Worm (Caenorhabditis elegans) whole organism, late embryonic: Measurements from ENCODE around the gene ifet-1.

Source experiments
- C38D4.7 ChIP-seq: fragments of 200-800 bp; sonication (Bioruptor generic); optimal IDR thresholded peaks from 2 replicates; lab custom pipeline; 2018; ENCODE audit warnings: mild to moderate bottlenecking, missing genetic modification characterization, moderate library complexity, missing compliant biosample characterization
- K02D7.2 ChIP-seq: sonication (generic microtip); optimal IDR thresholded peaks from 2 replicates; lab custom pipeline; 2017; ENCODE audit warnings: mild to moderate bottlenecking, missing genetic modification characterization, missing compliant biosample characterization
- K09A11.1 ChIP-seq: sonication (generic microtip); optimal IDR thresholded peaks from 2 replicates; lab custom pipeline; 2017; ENCODE audit warnings: antibody characterized with exemption, mild to moderate bottlenecking, missing genetic modification characterization, missing compliant biosample characterization; ENCODE audit not compliant: insufficient read depth
- T23F11.4 ChIP-seq: fragments of 200-800 bp; sonication (Bioruptor generic); optimal IDR thresholded peaks from 2 replicates; lab custom pipeline; 2018; ENCODE audit warnings: mild to moderate bottlenecking, missing genetic modification characterization, missing compliant biosample characterization
- ama-1 ChIP-seq: fragments of 150-350 bp; optimal IDR thresholded peaks from 2 replicates; lab custom pipeline; 2014
- ceh-14 ChIP-seq: sonication (generic microtip); optimal IDR thresholded peaks from 2 replicates; lab custom pipeline; 2016; ENCODE audit warnings: missing genotype, missing genetic modification characterization, missing compliant biosample characterization
- ceh-18 ChIP-seq: sonication (generic microtip); optimal IDR thresholded peaks from 2 replicates; lab custom pipeline; 2016; ENCODE audit warnings: missing genetic modification characterization, missing compliant biosample characterization
- ceh-19 ChIP-seq: fragments of 200-800 bp; sonication (Bioruptor generic); optimal IDR thresholded peaks from 2 replicates; lab custom pipeline; 2018; ENCODE audit warnings: mild to moderate bottlenecking, missing genetic modification characterization, missing compliant biosample characterization
- ceh-2 ChIP-seq: sonication (generic microtip); optimal IDR thresholded peaks from 2 replicates; lab custom pipeline; 2016; ENCODE audit warnings: missing genotype, missing genetic modification characterization, missing compliant biosample characterization
- ceh-22 ChIP-seq: sonication (generic microtip); optimal IDR thresholded peaks from 2 replicates; lab custom pipeline; 2017; ENCODE audit warnings: missing biosample characterization, missing genetic modification characterization
- ceh-34 ChIP-seq: sonication (generic microtip); optimal IDR thresholded peaks from 2 replicates; lab custom pipeline; 2016; ENCODE audit warnings: mild to moderate bottlenecking, missing genetic modification characterization, missing compliant biosample characterization
- ceh-45 ChIP-seq: fragments of 200-800 bp; sonication (Bioruptor generic); IDR thresholded peaks from 2 replicates; pipeline ENCODE4 v1.3.6; 2022; ENCODE audit warnings: missing genetic modification reagents, missing genetic modification characterization, missing compliant biosample characterization
- ceh-48 ChIP-seq: sonication (generic microtip); optimal IDR thresholded peaks from 2 replicates; lab custom pipeline; 2016; ENCODE audit warnings: missing genetic modification characterization, inconsistent platforms, missing compliant biosample characterization
- che-1 ChIP-seq: sonication (generic microtip); optimal IDR thresholded peaks from 2 replicates; lab custom pipeline; 2016; ENCODE audit warnings: mild to moderate bottlenecking, missing genetic modification characterization, missing compliant biosample characterization
- elt-2 ChIP-seq: sonication (generic microtip); optimal IDR thresholded peaks from 2 replicates; lab custom pipeline; 2016; ENCODE audit warnings: missing genetic modification reagents, missing genetic modification characterization, missing compliant biosample characterization
- ets-4 ChIP-seq: sonication (generic microtip); optimal IDR thresholded peaks from 2 replicates; lab custom pipeline; 2016; ENCODE audit warnings: missing genetic modification characterization, missing compliant biosample characterization
- eyg-1 ChIP-seq: sonication (generic microtip); optimal IDR thresholded peaks from 2 replicates; lab custom pipeline; 2016; ENCODE audit warnings: missing genotype, missing genetic modification characterization, missing compliant biosample characterization
- fax-1 ChIP-seq: sonication (generic microtip); optimal IDR thresholded peaks from 2 replicates; lab custom pipeline; 2016; ENCODE audit warnings: missing genotype, missing genetic modification characterization, missing compliant biosample characterization
- fkh-10 ChIP-seq: fragments of 150-350 bp; optimal IDR thresholded peaks from 2 replicates; lab custom pipeline; 2014; ENCODE audit warnings: missing biosample characterization, missing genetic modification reagents, missing genetic modification characterization
- gmeb-2 ChIP-seq: sonication (generic microtip); optimal IDR thresholded peaks from 2 replicates; lab custom pipeline; 2016; ENCODE audit warnings: missing genetic modification characterization, inconsistent platforms, missing compliant biosample characterization
- hlh-13 ChIP-seq: fragments of 200-800 bp; sonication (Bioruptor generic); optimal IDR thresholded peaks from 2 replicates; lab custom pipeline; 2018; ENCODE audit warnings: mild to moderate bottlenecking, missing genetic modification characterization, missing compliant biosample characterization
- hlh-15 ChIP-seq: sonication (generic microtip); optimal IDR thresholded peaks from 2 replicates; lab custom pipeline; 2016; ENCODE audit warnings: missing genetic modification characterization, missing compliant biosample characterization
- hlh-30 ChIP-seq: sonication (generic microtip); optimal IDR thresholded peaks from 2 replicates; lab custom pipeline; 2017; ENCODE audit warnings: antibody characterized with exemption, missing genetic modification characterization, missing compliant biosample characterization; ENCODE audit not compliant: insufficient read depth
- hlh-6 ChIP-seq: sonication (generic microtip); optimal IDR thresholded peaks from 2 replicates; lab custom pipeline; 2016; ENCODE audit warnings: missing genotype, missing genetic modification characterization, missing compliant biosample characterization
- hlh-8 ChIP-seq: sonication (generic microtip); optimal IDR thresholded peaks from 2 replicates; lab custom pipeline; 2016; ENCODE audit warnings: missing genotype, missing genetic modification characterization, missing compliant biosample characterization
- lim-6 ChIP-seq: sonication (generic microtip); optimal IDR thresholded peaks from 2 replicates; lab custom pipeline; 2016; ENCODE audit warnings: missing genetic modification characterization, missing compliant biosample characterization
- nfya-1 ChIP-seq: sonication (generic microtip); optimal IDR thresholded peaks from 2 replicates; lab custom pipeline; 2017; ENCODE audit warnings: missing genetic modification characterization, mild to moderate bottlenecking, missing compliant biosample characterization, antibody characterized with exemption, moderate library complexity
- nhr-11 ChIP-seq: fragments of 150-350 bp; optimal IDR thresholded peaks from 2 replicates; lab custom pipeline; 2014; ENCODE audit warnings: missing biosample characterization, missing genetic modification characterization
- nhr-232 ChIP-seq: sonication (generic microtip); optimal IDR thresholded peaks from 2 replicates; lab custom pipeline; 2016; ENCODE audit warnings: missing genetic modification characterization, missing compliant biosample characterization
- npax-4 ChIP-seq: sonication (generic microtip); optimal IDR thresholded peaks from 2 replicates; lab custom pipeline; 2016; ENCODE audit warnings: missing genetic modification characterization, missing compliant biosample characterization
- pag-3 ChIP-seq: sonication (generic microtip); optimal IDR thresholded peaks from 2 replicates; lab custom pipeline; 2016; ENCODE audit warnings: missing compliant biosample characterization, missing genetic modification characterization, borderline replicate concordance
- pha-2 ChIP-seq: sonication (generic microtip); optimal IDR thresholded peaks from 2 replicates; lab custom pipeline; 2017; ENCODE audit warnings: mild to moderate bottlenecking, missing genetic modification characterization, missing compliant biosample characterization
- pha-4 ChIP-seq: fragments of 150-350 bp; optimal IDR thresholded peaks from 2 replicates; lab custom pipeline; 2018; ENCODE audit warnings: missing biosample characterization, missing genetic modification reagents, missing genetic modification characterization
- pros-1 ChIP-seq: fragments of 150-350 bp; optimal IDR thresholded peaks from 2 replicates; lab custom pipeline; 2014; ENCODE audit warnings: missing biosample characterization, missing genetic modification reagents, missing genetic modification characterization
- ref-2 ChIP-seq: sonication (generic microtip); optimal IDR thresholded peaks from 2 replicates; lab custom pipeline; 2016; ENCODE audit warnings: missing genetic modification characterization, missing compliant biosample characterization
- rnt-1 ChIP-seq: sonication (generic microtip); optimal IDR thresholded peaks from 2 replicates; lab custom pipeline; 2016; ENCODE audit warnings: missing genetic modification characterization, missing compliant biosample characterization
- sdc-2 ChIP-seq: sonication (generic microtip); optimal IDR thresholded peaks from 2 replicates; lab custom pipeline; 2016; ENCODE audit warnings: missing genotype, missing genetic modification characterization, missing compliant biosample characterization
- sox-2 ChIP-seq: fragments of 200-800 bp; sonication (Bioruptor generic); IDR thresholded peaks from 2 replicates; pipeline ENCODE4 v1.3.6; 2022; ENCODE audit warnings: missing genetic modification reagents, missing genetic modification characterization, missing compliant biosample characterization
- syd-9 ChIP-seq: sonication (generic microtip); optimal IDR thresholded peaks from 2 replicates; lab custom pipeline; 2016; ENCODE audit warnings: mild to moderate bottlenecking, missing genetic modification characterization, moderate library complexity, missing compliant biosample characterization
- tbx-2 ChIP-seq: sonication (generic microtip); optimal IDR thresholded peaks from 2 replicates; lab custom pipeline; 2016; ENCODE audit warnings: missing genetic modification characterization, missing compliant biosample characterization
- ttx-3 ChIP-seq: sonication (generic microtip); optimal IDR thresholded peaks from 2 replicates; lab custom pipeline; 2016; ENCODE audit warnings: missing genetic modification reagents, missing genetic modification characterization, missing compliant biosample characterization
- unc-42 ChIP-seq: sonication (generic microtip); optimal IDR thresholded peaks from 2 replicates; lab custom pipeline; 2016; ENCODE audit warnings: missing genotype, missing genetic modification characterization, missing compliant biosample characterization
- unc-55 ChIP-seq: sonication (generic microtip); optimal IDR thresholded peaks from 2 replicates; lab custom pipeline; 2017; ENCODE audit warnings: missing biosample characterization, missing genetic modification reagents, missing genetic modification characterization
- zip-5 ChIP-seq: sonication (generic microtip); optimal IDR thresholded peaks from 2 replicates; lab custom pipeline; 2016; ENCODE audit warnings: missing genetic modification characterization, missing compliant biosample characterization
- ztf-16 ChIP-seq: sonication (generic microtip); optimal IDR thresholded peaks from 2 replicates; lab custom pipeline; 2017; ENCODE audit warnings: missing genetic modification characterization, missing compliant biosample characterization

ifet-1 gene

ce11 chrIII:4470793-4471192, 4.2 kb downstream of the ifet-1 start (continued):
- TF ChIP-seq ceh-34: peak; percentile 85
- TF ChIP-seq ceh-18: peak; percentile 58
- TF ChIP-seq lim-6: peak; percentile 21
- TF ChIP-seq zip-5: peak; percentile 54
- TF ChIP-seq pha-4: no peak
- peak; percentile 77 for TF ChIP-seq ceh-2 (tag; lab: Kevin White, UChicago)
- no peak for TF ChIP-seq fkh-10
- TF ChIP-seq fax-1 (tag; lab: Kevin White, UChicago): peak; percentile 69
- TF ChIP-seq hlh-8: peak; percentile 72
- TF ChIP-seq hlh-15 (tag; lab: Kevin White, UChicago): peak; percentile 69
- TF ChIP-seq ceh-14: peak; percentile 33
- peak; percentile 66 for TF ChIP-seq K02D7.2 (tag; lab: Kevin White, UChicago)
- peak; percentile 83 for TF ChIP-seq sox-2 (GFP tag; lab: Robert Waterston, UW)
- TF ChIP-seq nfya-1: peak; percentile 41
- peak; percentile 85 for TF ChIP-seq nhr-232 (tag; lab: Kevin White, UChicago)
- peak; percentile 87 for TF ChIP-seq syd-9 (tag; lab: Kevin White, UChicago)
- TF ChIP-seq ref-2: peak; percentile 83
- peak; percentile 86 for TF ChIP-seq C38D4.7 (GFP tag; lab: Kevin White, UChicago)
- no peak for TF ChIP-seq pros-1 (tag; lab: Kevin White, UChicago)
- TF ChIP-seq unc-55: no peak
- TF ChIP-seq hlh-6: peak; percentile 90
- peak; percentile 79 for TF ChIP-seq ceh-48 (tag; lab: Kevin White, UChicago)
- peak; percentile 87 for TF ChIP-seq che-1 (tag; lab: Kevin White, UChicago)
- TF ChIP-seq nhr-11 (tag; lab: Kevin White, UChicago): no peak
- no peak for TF ChIP-seq pag-3 (tag; lab: Kevin White, UChicago)
- peak; percentile 89 for TF ChIP-seq ceh-19 (GFP tag; lab: Kevin White, UChicago)
- TF ChIP-seq sdc-2: peak; percentile 78
- TF ChIP-seq unc-42 (tag; lab: Kevin White, UChicago): peak; percentile 45
- TF ChIP-seq hlh-30: peak; percentile 49
- TF ChIP-seq T23F11.4 (GFP tag; lab: Kevin White, UChicago): peak; percentile 84
- peak; percentile 90 for TF ChIP-seq ztf-16 (tag; lab: Kevin White, UChicago)

ce11 chrIII:4468812-4469211, 6.1 kb downstream of the ifet-1 start, which contains the start of gene mstr-2:
Gene mstr-2 (plus strand): TSS chrIII:4469112.
- TF ChIP-seq hlh-13 (GFP tag; lab: Kevin White, UChicago) (no peak), lim-6 (no peak), elt-2 (tag; lab: Kevin White, UChicago) (no peak), eyg-1 (no peak), nhr-232 (tag; lab: Kevin White, UChicago) (no peak), ets-4 (no peak), pros-1 (tag; lab: Kevin White, UChicago) (no peak), pha-4 (no peak)

ce11 chrIII:4468390-4468789, 6.6 kb downstream of the ifet-1 start:
- TF ChIP-seq elt-2 (tag; lab: Kevin White, UChicago) (peak; percentile 52), pha-2 (no peak)

ce11 chrIII:4467277-4467676, 7.7 kb downstream of the ifet-1 start, which contains the start of gene ndg-4:
Gene ndg-4 (minus strand): TSS chrIII:4467377.
- TF ChIP-seq ceh-22 (no peak), K02D7.2 (tag; lab: Kevin White, UChicago) (no peak), gmeb-2 (tag; lab: Kevin White, UChicago) (no peak), ama-1 (lab: Kevin White, UChicago) (no peak), hlh-8 (no peak), tbx-2 (tag; lab: Kevin White, UChicago) (no peak), syd-9 (tag; lab: Kevin White, UChicago) (no peak), ceh-45 (GFP tag; lab: Robert Waterston, UW) (no peak), eyg-1 (no peak), rnt-1 (no peak), K09A11.1 (no peak), ttx-3 (tag; lab: Kevin White, UChicago) (no peak), npax-4 (no peak)
